Worm (Caenorhabditis elegans): ENCODE measurements around the gene F37A8.2.
"Not testable (repeated sequence)": the region's sequence is repeated elsewhere in the genome, so short reads cannot be mapped to it uniquely, and the experiment has no call there.

F37A8.2 gene

ce11 chrIII:3901542-3901941 lies 29.8 kb downstream of the F37A8.2 start, which contains the start of gene tir-1:
Gene tir-1, minus strand, starts transcription at chrIII:3901642.
- TF ChIP-seq ztf-7 (tag; optimal IDR thresholded peaks at IDR 0.05) (no peak), pha-4 (GFP tag; IDR thresholded peaks at IDR 0.05) (no peak), pha-4 (tag; optimal IDR thresholded peaks at IDR 0.05) (no peak), madf-5 (GFP tag; IDR thresholded peaks at IDR 0.05) (no peak), ceh-20 (GFP tag; IDR thresholded peaks at IDR 0.05) (no peak), T20F7.1 (GFP tag; optimal IDR thresholded peaks at IDR 0.05) (no peak), nhr-25 (tag; optimal IDR thresholded peaks at IDR 0.05; ENCODE audit: borderline replicate concordance, insufficient read depth) (no peak), ceh-44 (GFP tag; IDR thresholded peaks at IDR 0.05) (no peak), duxl-1 (tag; optimal IDR thresholded peaks at IDR 0.05; ENCODE audit: poor library complexity) (no peak), saeg-2 (GFP tag; IDR thresholded peaks at IDR 0.05) (no peak), unc-62 (GFP tag; optimal IDR thresholded peaks at IDR 0.05 in 1 of 2) (no peak), unc-62 (tag; optimal IDR thresholded peaks at IDR 0.05) (no peak), ZK337.2 (GFP tag; IDR thresholded peaks at IDR 0.05) (no peak), set-16 (GFP tag; IDR thresholded peaks at IDR 0.05) (no peak), jun-1 (tag; optimal IDR thresholded peaks at IDR 0.05) (no peak), zfp-2 (tag; optimal IDR thresholded peaks at IDR 0.05) (no peak), nhr-102 (tag; optimal IDR thresholded peaks at IDR 0.05) (no peak), gei-8 (GFP tag; optimal IDR thresholded peaks at IDR 0.05) (no peak)

DNA sequence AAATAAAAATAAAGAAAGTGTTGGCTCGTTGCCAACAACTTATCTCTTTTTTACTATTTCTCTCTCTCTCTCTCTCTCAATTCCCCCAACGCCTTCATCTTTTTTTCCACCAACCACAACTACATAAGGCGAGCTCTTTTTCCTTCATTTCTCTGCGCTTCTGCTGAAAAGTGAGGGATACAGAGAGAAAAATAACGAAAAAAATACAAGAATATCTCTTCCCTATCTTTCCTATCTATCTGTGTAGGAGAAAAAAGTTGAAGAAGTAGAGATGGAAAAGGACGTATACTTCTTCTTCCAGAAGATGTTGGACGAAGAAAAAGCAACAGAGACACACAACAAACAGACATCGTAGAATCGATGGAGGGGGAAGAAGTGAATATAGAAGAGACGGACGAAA lies 32.5 kb downstream of the F37A8.2 start:
- TF ChIP-seq zfp-2 (tag; optimal IDR thresholded peaks at IDR 0.05) (no peak), lsy-2 (tag; optimal IDR thresholded peaks at IDR 0.05) (peak; percentile 31 to 65), mep-1 (tag; optimal IDR thresholded peaks at IDR 0.05) (peak; percentile 17), nhr-77 (tag; optimal IDR thresholded peaks at IDR 0.05) (no peak), skn-1 (tag; optimal IDR thresholded peaks at IDR 0.05) (no peak), rbr-2 (tag; optimal IDR thresholded peaks at IDR 0.05) (peak; percentile 16), fkh-10 (GFP tag; optimal IDR thresholded peaks at IDR 0.05) (peak; percentile 38), unc-130 (GFP tag; optimal IDR thresholded peaks at IDR 0.05) (no peak), unc-62 (GFP tag; optimal IDR thresholded peaks at IDR 0.05 in 1 of 2) (peak in 1 of 2 experiments; percentile 44), unc-62 (tag; optimal IDR thresholded peaks at IDR 0.05) (no peak), pha-4 (GFP tag; IDR thresholded peaks at IDR 0.05) (no peak), pha-4 (tag; optimal IDR thresholded peaks at IDR 0.05) (no peak), aha-1 (tag) (peak; percentile 89), duxl-1 (tag; optimal IDR thresholded peaks at IDR 0.05; ENCODE audit: poor library complexity) (no peak), zip-11 (GFP tag; IDR thresholded peaks at IDR 0.05) (no peak)

DNA sequence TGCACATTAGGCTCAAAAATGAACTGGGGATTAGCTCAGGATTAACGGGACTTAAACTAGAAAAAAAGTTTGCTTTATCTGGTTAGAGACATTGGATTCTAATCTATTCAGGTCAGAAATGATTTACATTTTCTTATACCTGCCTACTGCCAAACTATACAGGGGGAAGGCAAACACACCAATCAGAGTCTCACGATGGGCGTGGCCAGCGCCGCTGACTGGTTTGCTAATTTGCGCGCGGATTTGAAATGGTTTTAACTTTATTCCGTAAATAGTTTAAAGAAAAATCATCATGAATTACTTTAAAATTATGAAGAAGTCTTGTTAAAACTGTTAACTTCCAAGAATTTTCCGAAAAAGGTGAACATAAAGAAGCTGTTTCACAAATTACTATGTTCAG lies 33.0 kb downstream of the F37A8.2 start:
- TF ChIP-seq aha-1 (tag) (peak; percentile 23), ces-1 (GFP tag; optimal IDR thresholded peaks at IDR 0.05) (no peak), ceh-28 (tag; optimal IDR thresholded peaks at IDR 0.05) (no peak), zfp-3 (GFP tag; conservative IDR thresholded peaks at IDR 0.05) (no peak), F44E2.7 (GFP tag; IDR thresholded peaks at IDR 0.05) (no peak), pqm-1 (tag; optimal IDR thresholded peaks at IDR 0.05) (no peak), unc-62 (GFP tag; optimal IDR thresholded peaks at IDR 0.05 in 1 of 2) (no peak), unc-62 (tag; optimal IDR thresholded peaks at IDR 0.05) (no peak)

- peak; percentile 25; the same call in 1 of the 2 replicates for TF ChIP-seq dmd-6 (GFP tag; IDR thresholded peaks at IDR 0.05)
- TF ChIP-seq snpc-1.2 (GFP tag; IDR thresholded peaks at IDR 0.05): peak; percentile 89
- peak; percentile 81 for TF ChIP-seq dmd-9 (GFP tag; IDR thresholded peaks at IDR 0.05)
- TF ChIP-seq ZK337.2 (GFP tag; IDR thresholded peaks at IDR 0.05): peak; percentile 73; the same call in 1 of the 2 replicates
- peak; percentile 72 for TF ChIP-seq zfp-3 (GFP tag; conservative IDR thresholded peaks at IDR 0.05)
- peak; percentile 65; the same call in 1 of the 2 replicates for TF ChIP-seq lin-38 (GFP tag; IDR thresholded peaks at IDR 0.05)
- TF ChIP-seq Y105C5A.15 (GFP tag; IDR thresholded peaks at IDR 0.05): peak; percentile 92
- peak; percentile 55 for TF ChIP-seq tra-1 (GFP tag; IDR thresholded peaks at IDR 0.05)
- 0 out of 2 replicates have a peak, but pooled peaks have one; percentile 46 for TF ChIP-seq php-3 (GFP tag; IDR thresholded peaks at IDR 0.05)
- TF ChIP-seq lim-7 (GFP tag; IDR thresholded peaks at IDR 0.05): peak; percentile 86
- TF ChIP-seq F26F4.8 (GFP tag; conservative IDR thresholded peaks at IDR 0.05): peak; percentile 73
- peak; percentile 48; the same call in 1 of the 2 replicates for TF ChIP-seq egl-43 (GFP tag; IDR thresholded peaks at IDR 0.05)
- TF ChIP-seq pha-4 (GFP tag; IDR thresholded peaks at IDR 0.05): peak; percentile 74
- not testable (repeated sequence) for TF ChIP-seq pha-4 (tag; optimal IDR thresholded peaks at IDR 0.05)
- peak; percentile 93; the same call in 1 of the 2 replicates for TF ChIP-seq ceh-44 (GFP tag; IDR thresholded peaks at IDR 0.05)
- peak; percentile 79 for TF ChIP-seq dmd-8 (GFP tag; IDR thresholded peaks at IDR 0.05)
- TF ChIP-seq madf-5 (GFP tag; IDR thresholded peaks at IDR 0.05): peak; percentile 44 to 91; a peak in 2 of 4 replicates
- TF ChIP-seq mdt-29 (GFP tag; IDR thresholded peaks at IDR 0.05): peak; percentile 98
Measured at ce11 chrIII:3897116-3897845, 34.0 kb downstream of the F37A8.2 start.

Measured in whole organism, L4 larva.